Fruit fly (Drosophila melanogaster): Measurements from ENCODE around the gene Rpn1.

The Rpn1 gene

DNA sequence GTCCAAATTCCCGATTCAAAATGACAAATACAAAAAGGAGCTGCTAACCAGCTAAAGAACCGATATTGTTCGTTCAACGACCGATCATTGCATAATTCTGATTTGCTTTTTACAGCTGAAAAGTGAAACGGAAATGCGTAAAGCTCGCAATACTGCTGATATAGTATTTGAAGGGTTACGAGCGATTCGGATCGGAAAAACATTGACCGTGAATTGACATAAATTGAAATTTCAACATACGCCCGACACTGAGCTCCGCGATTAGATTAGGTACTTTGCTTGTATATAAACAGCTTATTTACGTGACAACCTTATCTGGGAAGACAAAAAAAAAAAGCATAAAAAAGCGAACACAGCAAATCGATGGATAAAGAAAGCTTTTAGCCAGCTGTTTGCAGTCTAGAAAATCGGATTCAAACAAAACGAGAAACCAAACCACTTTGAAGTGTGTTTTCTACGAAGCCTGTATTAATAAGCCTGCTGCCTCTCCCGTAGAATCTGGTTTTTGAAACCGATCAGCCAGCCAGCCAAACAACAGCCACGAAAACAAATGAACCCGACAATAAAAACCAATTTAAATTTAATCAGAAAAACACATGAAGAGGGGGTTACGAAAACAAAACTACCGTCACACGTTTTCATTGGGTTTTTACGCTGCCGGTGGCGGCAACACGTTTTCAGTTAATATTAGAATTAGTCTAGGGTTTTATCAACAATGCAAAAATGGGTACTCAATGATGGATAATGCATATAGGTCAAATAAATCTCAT lies 13.2 kb upstream of the Rpn1 start:
- TF ChIP-seq noc (tag; optimal IDR thresholded peaks at IDR 0.05): peak; percentile 14

DNA sequence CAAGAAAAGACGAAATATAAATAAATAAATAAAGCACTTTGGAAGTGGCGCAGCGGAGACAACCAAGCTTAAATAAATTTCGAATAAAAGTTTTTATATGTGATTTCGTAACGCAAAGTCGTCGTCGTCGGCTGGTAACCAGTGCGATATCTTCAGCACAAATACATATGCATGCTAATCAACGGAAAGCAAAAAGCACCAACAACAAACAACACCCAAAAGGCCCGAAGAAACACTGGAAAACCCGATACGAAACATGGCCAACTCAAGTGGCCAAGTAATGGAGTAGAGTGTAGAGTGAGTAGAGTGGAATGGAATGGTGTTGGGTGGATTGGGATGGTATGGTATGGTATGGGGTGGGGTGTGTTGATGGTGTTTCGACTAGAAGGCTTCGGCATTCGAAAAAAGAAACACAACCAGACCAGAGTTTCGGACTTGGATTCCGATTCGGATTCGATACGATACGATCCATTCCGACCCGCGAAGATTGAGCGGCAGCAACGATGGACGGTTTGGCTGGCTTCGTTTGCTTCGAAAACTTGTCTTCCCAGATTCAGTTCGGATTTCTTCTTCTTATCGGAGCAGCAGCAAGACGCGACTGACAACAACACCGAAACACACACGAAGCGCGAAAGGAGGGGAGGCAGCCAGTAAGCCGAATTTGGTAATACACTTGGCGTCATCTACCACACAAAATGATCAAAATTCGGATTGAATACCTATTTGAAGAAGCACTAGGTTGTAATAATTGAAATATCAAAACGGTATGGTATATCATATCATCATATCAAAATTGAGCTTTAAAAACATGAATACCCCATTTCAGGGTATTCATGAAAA lies 12.1 kb upstream of the Rpn1 start:
- TF ChIP-seq noc (tag; optimal IDR thresholded peaks at IDR 0.05): peak; percentile 94

DNA sequence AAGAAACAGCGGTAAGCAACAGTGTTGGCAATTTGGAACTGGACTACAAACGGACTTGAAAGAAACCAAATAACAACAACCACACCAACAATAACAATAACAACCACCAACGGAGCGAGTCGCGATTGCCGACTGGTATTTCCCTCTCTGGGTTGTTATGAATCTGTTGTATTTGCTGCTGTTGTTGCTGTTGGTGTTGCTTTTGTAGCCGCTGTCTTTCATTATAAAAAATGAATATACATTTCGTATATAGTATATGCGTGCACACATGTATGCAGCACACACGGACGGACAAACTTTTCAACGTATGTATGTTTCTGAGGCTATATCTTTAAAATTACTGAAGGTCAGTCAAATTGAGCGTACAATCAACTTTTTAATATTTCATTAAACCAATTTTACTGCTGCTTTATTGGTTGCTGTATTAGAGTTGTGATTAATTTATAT lies 11.4 kb upstream of the Rpn1 start:
- TF ChIP-seq noc (tag; optimal IDR thresholded peaks at IDR 0.05): no peak

DNA sequence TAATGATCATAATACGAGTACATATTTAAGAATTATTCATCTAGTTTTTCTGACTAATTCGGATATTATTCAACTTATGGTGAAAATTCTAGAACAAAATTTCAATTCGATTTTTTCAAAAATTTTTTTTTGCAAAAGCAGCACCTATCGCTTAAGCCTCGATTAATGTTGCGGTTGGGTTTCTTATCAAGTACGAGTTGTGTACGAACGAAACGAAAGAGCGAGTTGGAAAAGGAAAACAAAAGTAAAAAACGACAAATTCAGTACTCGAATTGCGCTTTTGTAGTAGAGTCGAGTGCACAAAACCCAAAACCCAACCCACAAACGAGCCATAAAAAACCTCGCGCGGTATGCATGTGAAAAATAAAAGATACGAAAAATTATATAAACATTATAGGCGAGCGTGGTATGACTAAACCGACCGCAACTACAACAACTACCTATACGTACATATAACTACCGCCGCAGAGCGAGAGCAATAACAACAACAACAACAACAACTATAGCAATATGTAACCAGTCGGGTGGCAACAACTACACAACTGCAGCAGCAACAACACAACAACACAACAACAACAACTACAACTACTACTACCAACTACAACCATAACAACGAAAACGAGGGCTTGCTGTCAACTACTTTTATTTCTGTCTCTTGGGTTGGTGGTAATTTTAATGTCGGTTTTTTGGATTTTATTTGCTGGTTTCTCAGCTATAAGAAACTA lies 10.3 kb upstream of the Rpn1 start:
- TF ChIP-seq noc (tag; optimal IDR thresholded peaks at IDR 0.05): no peak

DNA sequence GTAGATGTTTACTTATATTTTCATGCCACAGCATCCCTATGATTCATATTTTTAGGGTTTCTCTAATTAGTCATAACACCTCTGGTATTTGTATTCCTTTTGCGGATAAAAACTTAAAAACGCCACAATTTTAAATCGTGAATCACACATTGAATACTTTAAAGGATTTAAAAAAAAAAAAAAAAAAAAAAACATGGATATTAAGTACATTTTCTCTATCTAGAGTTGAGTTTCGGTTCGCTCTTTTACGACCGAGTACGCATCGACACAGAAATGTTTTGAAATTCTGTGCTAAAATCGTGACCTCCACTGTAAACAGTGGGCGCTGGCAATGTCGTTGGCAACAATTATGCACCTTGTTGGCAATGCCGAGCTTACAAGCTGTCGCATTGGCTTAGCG lies 9.4 kb upstream of the Rpn1 start:
- TF ChIP-seq noc (tag; optimal IDR thresholded peaks at IDR 0.05): no peak

DNA sequence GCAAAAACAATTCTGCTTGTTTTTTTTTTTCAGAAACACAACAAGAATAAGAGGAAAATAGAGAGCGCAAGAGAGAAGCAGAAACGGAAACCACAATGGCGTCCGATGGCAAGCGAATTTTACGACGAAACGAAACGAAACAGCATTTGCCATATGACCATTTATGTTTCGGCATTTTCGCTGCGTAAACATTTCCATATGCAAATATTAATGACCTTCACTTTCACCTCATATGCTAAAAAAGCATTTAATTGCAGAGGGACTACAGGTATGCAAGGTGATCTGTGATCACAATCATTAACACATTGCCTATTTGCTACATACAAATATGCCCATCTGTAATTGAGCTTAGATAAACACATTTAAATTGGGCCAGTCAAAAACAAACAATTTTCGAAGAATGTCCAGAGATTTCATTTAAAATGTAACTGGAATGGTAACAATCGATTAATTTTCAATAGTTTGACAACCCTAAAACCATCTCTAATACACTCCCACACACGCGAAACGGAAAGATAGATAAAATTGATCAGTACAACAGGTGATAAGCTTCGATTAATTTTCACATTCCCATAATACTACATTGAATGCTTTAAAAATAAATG lies 8.6 kb upstream of the Rpn1 start:
- no peak for TF ChIP-seq noc (tag; optimal IDR thresholded peaks at IDR 0.05)

DNA sequence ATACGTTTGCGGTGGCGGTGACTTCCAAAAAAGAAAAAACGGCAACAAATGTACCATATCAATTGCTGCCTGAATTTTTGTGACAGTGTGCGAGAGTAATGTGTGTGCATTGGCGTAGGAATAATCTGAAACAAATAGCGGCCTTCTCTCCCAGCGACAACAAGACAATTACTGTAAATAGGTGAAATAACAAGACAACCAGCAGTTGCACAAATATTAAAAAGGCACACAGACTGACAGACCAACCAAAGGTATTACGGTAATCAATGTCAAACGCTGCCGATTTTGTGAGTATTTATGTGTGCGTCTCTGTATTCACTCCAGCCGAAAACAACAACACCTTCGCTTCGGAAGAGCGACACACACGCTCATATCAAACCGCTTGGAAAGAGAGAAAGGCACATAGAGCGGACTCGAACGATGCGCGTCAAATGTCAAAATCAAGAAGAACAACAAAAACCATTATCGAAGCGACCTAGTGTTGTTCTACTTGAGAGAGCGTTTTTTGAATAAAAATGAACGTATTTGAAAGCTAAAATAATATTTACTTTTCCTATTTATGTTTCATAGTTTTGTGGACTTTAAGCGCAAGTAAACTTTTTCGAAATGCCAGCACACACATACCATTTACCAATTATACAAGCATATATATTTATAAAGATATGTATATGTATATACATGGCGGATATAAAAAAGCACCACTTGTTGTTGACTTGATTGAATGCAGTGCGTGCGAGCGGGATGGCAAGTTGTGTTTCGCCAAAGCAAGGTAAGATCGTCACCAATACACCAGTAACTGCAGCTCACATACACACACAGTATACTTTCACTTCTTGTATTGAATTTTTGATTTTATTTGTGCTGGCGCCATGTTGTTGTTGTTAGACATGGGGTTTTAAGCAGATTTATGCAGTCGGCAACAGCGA lies 7.8 kb upstream of the Rpn1 start:
- TF ChIP-seq noc (tag; optimal IDR thresholded peaks at IDR 0.05): peak; percentile 35

DNA sequence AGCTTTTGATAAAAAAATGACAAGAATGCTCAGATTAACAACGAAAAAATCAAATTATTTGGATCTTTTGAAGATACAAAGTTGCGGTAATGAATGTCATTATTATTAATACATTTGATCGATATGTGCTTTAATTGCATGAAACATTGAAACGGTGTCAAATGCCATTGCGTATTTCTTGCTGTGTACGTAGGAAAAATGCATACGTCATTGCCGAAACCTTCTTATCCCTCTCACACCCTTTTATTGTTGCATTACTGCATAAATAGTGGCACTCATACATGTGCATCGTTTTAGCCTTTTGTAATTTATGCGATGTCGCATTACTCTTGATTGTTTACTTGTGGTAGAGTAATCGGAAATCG lies 7.2 kb upstream of the Rpn1 start:
- TF ChIP-seq noc (tag; optimal IDR thresholded peaks at IDR 0.05): no peak

DNA sequence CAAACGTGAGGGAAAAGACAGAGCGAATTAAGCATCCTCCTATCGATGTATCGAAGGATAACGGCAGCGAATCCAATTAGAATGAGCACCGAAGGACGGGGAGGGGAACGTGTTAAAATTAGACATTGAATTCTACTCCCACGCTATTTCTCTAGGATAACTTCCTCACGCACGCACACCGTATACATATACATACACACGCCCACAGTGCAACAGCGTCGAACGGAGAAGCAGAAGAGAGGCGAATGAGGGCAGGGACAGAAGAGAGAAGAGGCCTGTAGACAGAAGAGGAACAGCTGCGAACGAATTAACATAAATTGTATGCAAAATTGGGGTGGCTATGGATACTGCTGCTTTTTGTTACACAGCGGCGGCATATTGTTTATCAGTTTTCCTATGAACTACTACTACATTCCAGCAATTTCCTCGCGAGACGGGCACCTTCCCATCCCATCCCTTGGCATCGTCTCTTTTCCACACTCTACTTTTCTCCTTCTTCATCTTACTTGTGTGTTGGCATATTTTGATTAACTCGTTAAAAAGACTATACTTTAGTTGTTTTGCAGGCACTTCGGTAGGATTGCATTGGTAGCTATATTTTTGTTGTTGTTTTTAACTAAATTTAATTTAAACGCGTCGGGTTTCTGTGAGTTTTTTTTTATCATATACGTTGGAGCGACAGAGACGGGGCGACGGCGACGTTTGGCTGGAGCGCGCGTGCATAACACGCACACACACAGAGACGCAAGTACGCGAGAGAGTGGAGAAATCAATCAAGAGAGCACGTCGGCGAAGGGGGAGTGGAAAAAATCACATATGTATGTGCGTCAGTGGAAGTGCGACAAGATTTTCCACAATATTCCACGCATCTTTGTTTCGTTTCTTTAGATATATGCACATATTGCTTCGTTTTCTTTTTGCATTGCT lies 6.4 kb upstream of the Rpn1 start:
- no peak for TF ChIP-seq noc (tag; optimal IDR thresholded peaks at IDR 0.05)

DNA sequence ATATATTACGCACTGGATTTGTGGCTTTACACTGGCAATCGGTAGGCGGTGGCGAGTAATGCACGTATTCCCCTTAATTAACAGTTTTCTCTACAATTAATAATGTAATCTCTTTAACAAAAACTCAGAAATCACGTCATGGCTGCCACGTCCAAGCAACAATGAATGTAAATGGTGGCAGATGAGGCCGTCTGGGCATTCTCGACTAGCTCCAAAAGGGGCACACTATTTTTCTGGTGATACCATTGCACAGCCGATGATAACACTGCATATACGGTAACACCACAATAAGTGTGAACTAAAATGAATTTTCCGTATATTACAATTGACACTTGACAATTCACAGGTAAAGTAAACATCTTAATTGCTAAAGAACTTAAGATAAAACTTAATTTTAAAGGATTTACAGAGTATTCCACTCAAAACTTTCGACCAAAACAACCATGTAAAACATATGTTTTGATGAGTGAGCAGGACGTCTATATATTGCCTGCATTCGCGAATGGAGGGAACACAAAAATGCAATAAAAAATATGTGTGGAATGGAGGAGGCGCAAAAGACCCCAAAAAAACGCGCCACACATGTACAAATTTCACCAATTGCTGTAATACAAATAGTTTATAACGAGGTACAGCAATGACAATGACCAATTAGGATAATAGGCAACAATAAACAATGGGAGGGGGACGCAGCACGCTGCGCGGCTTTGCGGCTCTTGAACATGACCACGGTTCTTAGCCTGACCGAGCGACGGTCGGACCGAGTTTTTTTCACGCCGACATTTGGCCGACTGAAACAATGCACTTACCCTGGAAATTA lies 5.4 kb upstream of the Rpn1 start:
- no peak for TF ChIP-seq noc (tag; optimal IDR thresholded peaks at IDR 0.05)

DNA sequence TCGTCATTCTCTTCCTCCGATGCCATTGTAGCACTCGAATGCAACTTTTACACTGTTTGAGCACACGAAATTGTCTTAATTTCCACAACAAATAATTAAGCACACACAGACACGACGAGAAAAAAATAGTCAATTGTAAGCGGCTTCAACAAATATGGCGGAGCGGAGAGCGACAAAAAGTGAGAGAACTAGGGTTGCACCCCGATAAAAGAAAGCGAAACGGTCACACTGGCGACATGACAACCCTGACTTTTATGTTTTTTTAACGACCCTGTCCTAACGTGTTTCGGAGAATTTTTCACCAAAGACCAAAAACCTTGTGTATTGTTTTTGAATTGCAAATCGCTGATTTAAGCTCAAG lies 4.8 kb upstream of the Rpn1 start, which contains the start of the genes Mi-2 and Prp3:
Mi-2 (minus strand) TSS at position 162 of the 361 bp plus-strand sequence.
Prp3 (plus strand) TSS at position 247 of the 361 bp plus-strand sequence.
- no peak for TF ChIP-seq noc (tag; optimal IDR thresholded peaks at IDR 0.05)

DNA sequence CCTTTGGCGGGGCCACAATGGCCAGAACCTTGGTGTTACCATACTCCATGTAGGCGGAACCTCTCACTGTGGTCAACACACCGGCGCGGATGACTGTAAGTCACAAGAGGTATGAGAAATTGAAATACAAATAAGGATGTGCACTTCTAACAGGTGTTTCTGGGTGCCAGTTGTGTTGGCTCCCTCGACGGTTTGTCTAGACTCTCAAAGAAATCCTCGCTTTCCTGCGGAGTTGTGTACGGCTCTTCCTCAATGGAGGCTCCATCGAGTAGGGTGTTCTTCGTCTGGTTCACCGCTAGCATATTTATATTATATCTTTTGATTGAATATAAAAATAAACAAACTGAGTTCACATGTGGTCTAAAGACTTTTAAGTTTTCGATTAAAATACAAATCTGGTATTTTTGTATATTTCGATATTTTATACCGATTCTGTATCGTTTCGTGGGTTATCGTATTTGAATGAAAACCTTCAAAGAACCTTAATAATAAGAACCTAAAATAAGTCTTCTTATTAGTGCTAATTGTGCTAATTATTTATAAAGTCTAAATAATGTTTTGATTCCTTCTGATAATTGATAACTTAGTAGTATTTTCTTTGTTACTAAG lies 1.4 kb upstream of the Rpn1 start, which contains the start of gene Mtr3:
Mtr3 (minus strand) TSS at position 388 of the 609 bp plus-strand sequence.
- no peak for TF ChIP-seq noc (tag; optimal IDR thresholded peaks at IDR 0.05)

All from whole organism, larva.